Worm (Caenorhabditis elegans) whole organism, early embryonic: ENCODE results near the gene C44B11.6.

Source experiments
- aly-1 ChIP-seq: sonication (generic microtip); optimal IDR thresholded peaks from 2 replicates; lab custom pipeline; 2016; ENCODE audit warnings: missing genetic modification characterization, missing compliant biosample characterization
- ama-1 ChIP-seq: fragments of 150-350 bp; optimal IDR thresholded peaks from 2 replicates; lab custom pipeline; 2014
- flt-1 ChIP-seq: fragments of 200-800 bp; sonication (Bioruptor generic); IDR thresholded peaks from 2 replicates; pipeline ENCODE4 v1.3.6; 2022; ENCODE audit warnings: missing genetic modification characterization, missing compliant biosample characterization
- hmbx-1 ChIP-seq: sonication (generic microtip); optimal IDR thresholded peaks from 2 replicates; lab custom pipeline; 2016; ENCODE audit warnings: mild to moderate bottlenecking, missing genetic modification characterization, missing compliant biosample characterization
- hnd-1 ChIP-seq: sonication (generic microtip); optimal IDR thresholded peaks from 2 replicates; lab custom pipeline; 2016; ENCODE audit warnings: missing genetic modification characterization, missing compliant biosample characterization
- pes-1 ChIP-seq: fragments of 200-800 bp; sonication (Bioruptor generic); IDR thresholded peaks from 2 replicates; pipeline ENCODE4 v1.3.6; 2022; ENCODE audit warnings: missing genetic modification reagents, missing genetic modification characterization, missing compliant biosample characterization
- sea-1 ChIP-seq: fragments of 200-800 bp; sonication (Bioruptor generic); conservative IDR thresholded peaks from 2 replicates; pipeline ENCODE4 v1.3.6; 2022; ENCODE audit warnings: missing genetic modification characterization, missing compliant biosample characterization
- tbx-11 ChIP-seq: fragments of 200-800 bp; sonication (Bioruptor generic); IDR thresholded peaks from 2 replicates; pipeline ENCODE4 v1.3.6; 2022; ENCODE audit warnings: missing genetic modification characterization, missing compliant biosample characterization
- tra-4 ChIP-seq: sonication (generic microtip); optimal IDR thresholded peaks from 2 replicates; lab custom pipeline; 2017; ENCODE audit warnings: missing genetic modification characterization, missing compliant biosample characterization

- no peak for TF ChIP-seq aly-1 (tag; lab: Kevin White, UChicago)
- TF ChIP-seq hmbx-1 (tag; lab: Kevin White, UChicago) = no peak
- no peak for TF ChIP-seq tbx-11
- TF ChIP-seq ama-1 (lab: Kevin White, UChicago) = no peak
- no peak for TF ChIP-seq pes-1 (GFP tag; lab: Robert Waterston, UW)
- TF ChIP-seq flt-1 (GFP tag; lab: Robert Waterston, UW) = no peak
- no peak for TF ChIP-seq tra-4 (tag; lab: Kevin White, UChicago)
- no peak for TF ChIP-seq hnd-1 (tag; lab: Kevin White, UChicago)
- TF ChIP-seq sea-1 = no peak
These were observed 16.3 kb downstream of the C44B11.6 start for ce11 chrIII:3169279-3169678.
